Worm (Caenorhabditis elegans) whole organism, L4 larva: ENCODE measurements around the gene clp-10.

Experiments
- F10B5.3 ChIP-seq: sonication (generic microtip); optimal IDR thresholded peaks from 2 replicates; lab custom pipeline; 2016; ENCODE audit warnings: mild to moderate bottlenecking, missing genetic modification characterization, missing compliant biosample characterization
- F49E8.2 ChIP-seq: sonication (generic microtip); optimal IDR thresholded peaks from 2 replicates; lab custom pipeline; 2016; ENCODE audit warnings: missing compliant biosample characterization, mild to moderate bottlenecking, missing genetic modification characterization, borderline replicate concordance
- T20F7.1 ChIP-seq: fragments of 200-800 bp; sonication (Bioruptor generic); optimal IDR thresholded peaks from 2 replicates; lab custom pipeline; 2018; ENCODE audit warnings: mild to moderate bottlenecking, missing genetic modification characterization, missing compliant biosample characterization
- T26A8.4 ChIP-seq: fragments of 200-800 bp; sonication (Bioruptor generic); IDR thresholded peaks from 2 replicates; pipeline ENCODE4 v1.3.6; 2022; ENCODE audit warnings: missing genetic modification characterization, missing compliant biosample characterization
- Y48G9A.11 ChIP-seq: fragments of 200-800 bp; sonication (Bioruptor generic); IDR thresholded peaks from 2 replicates; pipeline ENCODE4 v1.3.6; 2022; ENCODE audit warnings: missing genetic modification reagents, missing genetic modification characterization, missing compliant biosample characterization
- aha-1 ChIP-seq: fragments of 150-350 bp; peaks from one replicate; lab custom pipeline; 2014; ENCODE audit warnings: missing biosample characterization, missing genetic modification characterization
- ama-1 ChIP-seq: fragments of 150-350 bp; optimal IDR thresholded peaks from 2 replicates; lab custom pipeline; 2014; ENCODE audit warnings: inconsistent platforms, mixed read lengths
- arid-1 ChIP-seq: fragments of 200-800 bp; sonication (Bioruptor generic); conservative IDR thresholded peaks from 2 replicates; pipeline ENCODE4 v1.3.6; 2022; ENCODE audit warnings: missing genetic modification reagents, missing genetic modification characterization, missing compliant biosample characterization
- ceh-20 ChIP-seq: fragments of 200-800 bp; sonication (Bioruptor generic); IDR thresholded peaks from 2 replicates; pipeline ENCODE4 v1.3.6; 2022; ENCODE audit warnings: missing genetic modification reagents, missing genetic modification characterization, missing compliant biosample characterization
- daf-16 ChIP-seq, 3 experiments: sonication (generic microtip); optimal IDR thresholded peaks; 2 replicates each; lab custom pipeline; 2016 to 2017; ENCODE audit warnings: missing genetic modification characterization in 3 of 3, missing genetic modification reagents in 3 of 3, mild to moderate bottlenecking in 2 of 3, missing compliant biosample characterization in 2 of 3, missing biosample characterization in 1 of 3, moderate library complexity in 1 of 3
- dmd-8 ChIP-seq: fragments of 200-800 bp; sonication (Bioruptor generic); IDR thresholded peaks from 2 replicates; pipeline ENCODE4 v1.3.6; 2022; ENCODE audit warnings: missing genetic modification characterization, missing compliant biosample characterization
- duxl-1 ChIP-seq: sonication (generic microtip); optimal IDR thresholded peaks from 2 replicates; lab custom pipeline; 2016; ENCODE audit warnings: mild to moderate bottlenecking, missing genetic modification characterization, moderate library complexity, missing compliant biosample characterization; ENCODE audit not compliant: poor library complexity
- hlh-30 ChIP-seq: sonication (generic microtip); optimal IDR thresholded peaks from 2 replicates; lab custom pipeline; 2017; ENCODE audit warnings: antibody characterized with exemption, mild to moderate bottlenecking, missing genetic modification characterization, missing compliant biosample characterization; ENCODE audit not compliant: insufficient read depth
- hmg-1.1 ChIP-seq: fragments of 200-800 bp; sonication (Bioruptor generic); IDR thresholded peaks from 2 replicates; pipeline ENCODE4 v1.3.6; 2022; ENCODE audit warnings: missing genetic modification reagents, missing genetic modification characterization, missing compliant biosample characterization
- lin-1 ChIP-seq: fragments of 200-800 bp; sonication (Bioruptor generic); IDR thresholded peaks from 2 replicates; pipeline ENCODE4 v1.3.6; 2022; ENCODE audit warnings: missing genetic modification reagents, missing genetic modification characterization, missing compliant biosample characterization
- lin-38 ChIP-seq: fragments of 200-800 bp; sonication (Bioruptor generic); IDR thresholded peaks from 2 replicates; pipeline ENCODE4 v1.3.6; 2022; ENCODE audit warnings: missing genetic modification reagents, missing genetic modification characterization, missing compliant biosample characterization
- lsy-2 ChIP-seq, 2 experiments: fragments of 150-350 bp in 1 of 2; sonication (generic microtip) in 1 of 2; optimal IDR thresholded peaks; 2 replicates each; lab custom pipeline; 2014 to 2017; ENCODE audit warnings: missing biosample characterization in 2 of 2, missing genetic modification characterization in 2 of 2
- madf-5 ChIP-seq, 2 experiments: fragments of 200-800 bp; sonication (Bioruptor generic); IDR thresholded peaks; 2 replicates each; pipeline ENCODE4 v1.3.6; 2022; ENCODE audit warnings: missing compliant biosample characterization in 2 of 2, missing genetic modification characterization in 2 of 2
- mdl-1 ChIP-seq, 2 experiments: fragments of 150-350 bp in 1 of 2; sonication (generic microtip) in 1 of 2; optimal IDR thresholded peaks; 2 replicates each; lab custom pipeline; 2014 to 2017; ENCODE audit warnings: missing biosample characterization in 2 of 2, missing genetic modification characterization in 2 of 2
- mdt-29 ChIP-seq: fragments of 200-800 bp; sonication (Bioruptor generic); IDR thresholded peaks from 2 replicates; pipeline ENCODE4 v1.3.6; 2022; ENCODE audit warnings: missing genetic modification reagents, missing genetic modification characterization, missing compliant biosample characterization
- nhr-10 ChIP-seq: fragments of 150-350 bp; optimal IDR thresholded peaks from 2 replicates; lab custom pipeline; 2014; ENCODE audit warnings: missing biosample characterization, missing genetic modification characterization
- nhr-11 ChIP-seq: fragments of 150-350 bp; optimal IDR thresholded peaks from 2 replicates; lab custom pipeline; 2014; ENCODE audit warnings: missing biosample characterization, missing genetic modification characterization
- nhr-25 ChIP-seq: sonication (generic microtip); optimal IDR thresholded peaks from 2 replicates; lab custom pipeline; 2017; ENCODE audit warnings: missing genetic modification characterization, mild to moderate bottlenecking, missing compliant biosample characterization, antibody characterized with exemption, moderate library complexity, borderline replicate concordance; ENCODE audit not compliant: insufficient read depth
- nhr-28 ChIP-seq: fragments of 150-350 bp; optimal IDR thresholded peaks from 2 replicates; lab custom pipeline; 2014; ENCODE audit warnings: missing biosample characterization, missing genetic modification characterization
- php-3 ChIP-seq: fragments of 200-800 bp; sonication (Bioruptor generic); IDR thresholded peaks from 2 replicates; pipeline ENCODE4 v1.3.6; 2022; ENCODE audit warnings: missing genetic modification reagents, missing genetic modification characterization, missing compliant biosample characterization
- rbr-2 ChIP-seq: sonication (generic microtip); optimal IDR thresholded peaks from 2 replicates; lab custom pipeline; 2016; ENCODE audit warnings: missing genotype, missing genetic modification characterization, missing compliant biosample characterization
- saeg-2 ChIP-seq: fragments of 200-800 bp; sonication (Bioruptor generic); IDR thresholded peaks from 2 replicates; pipeline ENCODE4 v1.3.6; 2022; ENCODE audit warnings: missing genetic modification reagents, missing genetic modification characterization, missing compliant biosample characterization
- sdz-12 ChIP-seq: fragments of 200-800 bp; sonication (Bioruptor generic); optimal IDR thresholded peaks from 2 replicates; lab custom pipeline; 2018; ENCODE audit warnings: mild to moderate bottlenecking, missing genetic modification characterization, missing compliant biosample characterization
- set-16 ChIP-seq: fragments of 200-800 bp; sonication (Bioruptor generic); IDR thresholded peaks from 2 replicates; pipeline ENCODE4 v1.3.6; 2022; ENCODE audit warnings: missing genetic modification reagents, missing genetic modification characterization, missing compliant biosample characterization
- skn-1 ChIP-seq: fragments of 150-350 bp; optimal IDR thresholded peaks from 2 replicates; lab custom pipeline; 2014; ENCODE audit warnings: missing biosample characterization, missing genetic modification characterization
- snpc-1.2 ChIP-seq: fragments of 200-800 bp; sonication (Bioruptor generic); IDR thresholded peaks from 2 replicates; pipeline ENCODE4 v1.3.6; 2022; ENCODE audit warnings: missing genetic modification reagents, missing genetic modification characterization, missing compliant biosample characterization
- spr-3 ChIP-seq: fragments of 200-800 bp; sonication (Bioruptor generic); optimal IDR thresholded peaks from 2 replicates; lab custom pipeline; 2018; ENCODE audit warnings: mild to moderate bottlenecking, missing genetic modification characterization, missing compliant biosample characterization
- tra-1 ChIP-seq: fragments of 200-800 bp; sonication (Bioruptor generic); IDR thresholded peaks from 2 replicates; pipeline ENCODE4 v1.3.6; 2022; ENCODE audit warnings: missing genetic modification reagents, missing genetic modification characterization, missing compliant biosample characterization
- unc-62 ChIP-seq, 3 experiments: fragments of 150-350 bp in 1 of 3; sonication (generic microtip); optimal IDR thresholded peaks in 2 of 3; peaks in 1 of 3; 1 replicate in 1 of 3; 2 replicates in 2 of 3; lab custom pipeline; 2014 to 2017; ENCODE audit warnings: missing biosample characterization in 3 of 3, missing genetic modification characterization in 3 of 3, missing genetic modification reagents in 3 of 3, missing genotype in 1 of 3
- zag-1 ChIP-seq: fragments of 150-350 bp; optimal IDR thresholded peaks from 2 replicates; lab custom pipeline; 2014; ENCODE audit warnings: missing biosample characterization, missing genetic modification characterization
- zfp-3 ChIP-seq: fragments of 200-800 bp; sonication (Bioruptor generic); conservative IDR thresholded peaks from 2 replicates; pipeline ENCODE4 v1.3.6; 2022; ENCODE audit warnings: missing genetic modification reagents, missing genetic modification characterization, missing compliant biosample characterization
- zip-2 ChIP-seq: fragments of 150-350 bp; optimal IDR thresholded peaks from 2 replicates; lab custom pipeline; 2014; ENCODE audit warnings: missing biosample characterization, missing genetic modification characterization
- ztf-11 ChIP-seq: fragments of 150-350 bp; optimal IDR thresholded peaks from 2 replicates; lab custom pipeline; 2014; ENCODE audit warnings: missing biosample characterization, missing genetic modification characterization

Gene clp-10

DNA sequence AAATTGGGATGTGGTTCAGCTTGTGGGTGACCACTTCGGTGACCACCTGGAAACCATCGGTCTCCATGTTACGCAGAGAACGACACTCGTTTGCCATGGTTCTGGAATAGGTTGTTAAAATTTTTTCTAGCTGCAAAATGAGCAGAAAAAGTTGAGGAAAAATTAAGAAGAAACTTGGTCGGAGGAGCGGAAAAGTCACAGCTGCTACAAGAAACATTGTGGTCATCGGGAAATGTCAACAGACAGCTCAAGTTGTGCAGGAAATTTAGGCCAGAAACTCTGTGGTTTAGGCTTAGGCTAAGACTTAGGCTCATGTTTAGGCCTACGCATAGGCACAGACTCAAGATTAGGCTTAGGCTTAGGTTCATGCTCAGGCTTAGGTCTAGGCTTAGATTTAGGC lies 28.1 kb upstream of the clp-10 start, which contains the start of gene pck-1:
Gene pck-1 (minus strand): TSS at position 101 of the 400 bp plus-strand sequence.
- TF ChIP-seq nhr-11 (tag; lab: Kevin White, UChicago) = peak; percentile 7
- peak; percentile 34 for TF ChIP-seq nhr-28 (tag; lab: Kevin White, UChicago)
- no peak for TF ChIP-seq zip-2
- no peak for TF ChIP-seq saeg-2 (GFP tag; lab: Robert Waterston, UW)
- no peak for TF ChIP-seq lin-1
- no peak for TF ChIP-seq aha-1 (tag; lab: Kevin White, UChicago)
- no peak for TF ChIP-seq unc-62 (GFP tag; optimal IDR thresholded peaks at IDR 0.05 in 1 of 2; lab: Kevin White, UChicago)
- no peak for TF ChIP-seq unc-62 (tag; optimal IDR thresholded peaks at IDR 0.05; lab: Kevin White, UChicago)
- TF ChIP-seq ama-1 (lab: Kevin White, UChicago) = peak; percentile 15
- TF ChIP-seq ztf-11 (tag; lab: Kevin White, UChicago) = no peak
- TF ChIP-seq, all 104 proteins: peak for 3

DNA sequence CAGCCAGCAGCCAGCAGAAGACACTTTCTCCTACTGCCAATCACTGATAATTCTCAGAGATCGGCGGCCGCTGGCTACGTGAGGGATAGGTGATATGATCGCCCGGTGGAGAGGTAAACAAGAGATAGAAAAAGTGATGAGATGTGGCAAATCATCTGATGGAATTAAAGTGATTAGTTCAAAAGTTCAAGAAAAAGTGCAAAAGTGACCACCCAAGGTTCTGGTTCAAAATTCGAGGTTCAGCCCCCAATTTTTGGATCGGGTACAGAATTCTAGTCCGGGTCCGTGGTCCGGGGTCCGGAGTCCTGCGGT lies 27.6 kb upstream of the clp-10 start:
- TF ChIP-seq daf-16 (GFP tag; optimal IDR thresholded peaks at IDR 0.05; lab: Kevin White, UChicago) = peak in 1 of 2 experiments; percentile 28
- no peak for TF ChIP-seq daf-16 (tag; optimal IDR thresholded peaks at IDR 0.05; lab: Kevin White, UChicago)
- peak; percentile 1 for TF ChIP-seq hlh-30 (tag; lab: Kevin White, UChicago)
- no peak for TF ChIP-seq rbr-2 (tag; lab: Kevin White, UChicago)
- TF ChIP-seq spr-3 = no peak
- TF ChIP-seq unc-62 (GFP tag; optimal IDR thresholded peaks at IDR 0.05 in 1 of 2; lab: Kevin White, UChicago) = peak in 1 of 2 experiments; percentile 49
- no peak for TF ChIP-seq unc-62 (tag; optimal IDR thresholded peaks at IDR 0.05; lab: Kevin White, UChicago)
- no peak for TF ChIP-seq T20F7.1 (GFP tag; lab: Kevin White, UChicago)
- TF ChIP-seq aha-1 (tag; lab: Kevin White, UChicago) = peak; percentile 46

DNA sequence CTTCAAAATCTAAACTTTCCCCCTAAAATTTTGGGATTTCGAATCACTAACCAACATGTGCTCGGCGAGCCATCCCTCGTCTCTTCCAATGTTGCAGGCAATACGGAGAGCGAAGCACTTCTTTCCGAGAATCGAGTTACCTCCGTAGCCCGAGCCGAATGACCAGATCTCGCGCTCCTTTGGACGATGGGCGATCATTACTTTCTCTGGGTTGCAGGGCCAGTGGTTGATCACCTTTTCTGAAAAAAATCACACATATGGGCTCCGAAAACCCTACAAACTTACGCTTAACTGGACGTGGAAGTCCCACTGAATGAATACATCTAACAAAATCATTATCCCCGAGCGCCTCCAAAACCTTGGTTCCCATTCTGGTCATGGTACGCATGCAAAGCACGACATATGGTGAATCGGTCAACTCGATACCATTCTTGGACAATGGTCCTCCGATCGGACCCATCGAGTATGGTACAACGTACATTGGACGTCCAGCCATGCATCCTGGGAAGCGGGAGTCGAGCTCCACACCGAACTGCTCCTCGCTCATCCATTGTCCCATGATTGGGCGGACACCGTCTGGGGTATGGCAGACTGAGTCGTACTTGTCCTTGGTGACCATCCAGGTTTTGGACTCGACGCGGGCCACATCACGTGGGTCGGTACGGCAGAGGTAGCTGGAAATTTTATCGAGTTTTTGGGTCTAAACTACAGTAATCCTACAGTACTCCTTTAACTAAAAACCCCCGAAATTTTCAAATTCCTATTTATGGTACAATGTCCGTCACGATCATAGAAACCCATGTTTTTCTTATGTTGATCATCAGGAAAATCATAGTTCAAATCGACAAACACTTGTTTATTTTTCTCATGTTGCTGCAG lies 27.0 kb upstream of the clp-10 start:
- TF ChIP-seq mdt-29 (0 out of 2 replicates have a peak, but pooled peaks have one; percentile 25), lsy-2 (tag; optimal IDR thresholded peaks at IDR 0.05; lab: Kevin White, UChicago) (peak in 1 of 2 experiments; percentile 14), madf-5 (GFP tag; IDR thresholded peaks at IDR 0.05; lab: Robert Waterston, UW) (0 out of 4 replicates have a peak, but pooled peaks of 1 of the 2 experiments have one; percentile 5), nhr-25 (peak; percentile 26), nhr-10 (tag; lab: Kevin White, UChicago) (no peak), ama-1 (lab: Kevin White, UChicago) (peak; percentile 60), rbr-2 (tag; lab: Kevin White, UChicago) (no peak), hmg-1.1 (GFP tag; lab: Robert Waterston, UW) (peak; percentile 31; the same call in 1 of the 2 replicates), aha-1 (tag; lab: Kevin White, UChicago) (peak; percentile 98), set-16 (peak; percentile 53; the same call in 1 of the 2 replicates), snpc-1.2 (GFP tag; lab: Robert Waterston, UW) (no peak), ceh-20 (GFP tag; lab: Robert Waterston, UW) (no peak), zag-1 (no peak), F49E8.2 (tag; lab: Kevin White, UChicago) (no peak), dmd-8 (GFP tag; lab: Robert Waterston, UW) (no peak), T20F7.1 (GFP tag; lab: Kevin White, UChicago) (no peak), F10B5.3 (tag; lab: Kevin White, UChicago) (no peak), mdl-1 (tag; optimal IDR thresholded peaks at IDR 0.05; lab: Kevin White, UChicago) (no peak), arid-1 (GFP tag; lab: Robert Waterston, UW) (0 out of 2 replicates have a peak, but pooled peaks have one; percentile 2), nhr-28 (tag; lab: Kevin White, UChicago) (peak; percentile 7)

DNA sequence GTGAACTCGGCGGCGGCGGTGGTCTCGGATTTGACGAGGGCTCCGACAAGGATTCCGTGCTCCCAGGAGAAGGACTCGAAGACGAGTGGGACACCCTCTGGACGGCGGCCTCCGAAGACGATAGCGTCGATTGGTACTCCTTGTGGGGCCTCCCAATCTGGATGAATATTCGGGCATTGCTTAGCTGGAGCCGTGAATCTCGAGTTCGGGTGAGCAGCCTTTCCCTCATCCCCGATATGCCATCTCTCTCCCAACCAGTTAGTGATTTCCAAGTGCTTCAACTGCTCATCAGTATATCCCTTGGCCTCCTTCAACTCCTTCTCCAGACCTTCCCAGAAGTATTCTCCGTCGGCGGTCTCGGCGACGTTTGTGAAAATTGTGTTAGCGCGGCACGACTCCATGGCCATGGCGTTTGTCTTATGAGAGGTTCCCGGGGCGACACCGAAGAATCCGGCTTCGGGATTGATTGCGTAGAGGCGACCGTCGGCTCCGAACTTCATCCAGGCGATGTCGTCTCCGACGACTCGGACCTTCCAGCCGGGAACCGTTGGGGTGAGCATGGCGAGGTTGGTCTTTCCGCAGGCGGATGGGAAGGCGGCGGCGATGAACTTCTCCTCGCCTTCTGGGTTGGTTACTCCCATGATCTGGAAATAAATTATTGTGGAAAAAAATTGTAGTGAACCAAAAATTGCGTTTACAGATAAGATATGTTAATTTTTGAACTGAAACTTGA lies 25.7 kb upstream of the clp-10 start:
- TF ChIP-seq sdz-12 (GFP tag; lab: Kevin White, UChicago) (peak; percentile 21), aha-1 (tag; lab: Kevin White, UChicago) (peak; percentile 94), T26A8.4 (GFP tag; lab: Robert Waterston, UW) (peak; percentile 69), dmd-8 (GFP tag; lab: Robert Waterston, UW) (0 out of 2 replicates have a peak, but pooled peaks have one; percentile 32), mdl-1 (tag; optimal IDR thresholded peaks at IDR 0.05; lab: Kevin White, UChicago) (no peak), zfp-3 (GFP tag; lab: Robert Waterston, UW) (peak; percentile 78), lin-38 (GFP tag; lab: Robert Waterston, UW) (peak; percentile 33; the same call in 1 of the 2 replicates), daf-16 (GFP tag; optimal IDR thresholded peaks at IDR 0.05; lab: Kevin White, UChicago) (no peak), daf-16 (tag; optimal IDR thresholded peaks at IDR 0.05; lab: Kevin White, UChicago) (no peak), zip-2 (no peak), Y48G9A.11 (GFP tag; lab: Robert Waterston, UW) (peak; percentile 55), duxl-1 (tag; lab: Kevin White, UChicago) (peak; percentile 1), tra-1 (0 out of 2 replicates have a peak, but pooled peaks have one; percentile 26), php-3 (GFP tag; lab: Robert Waterston, UW) (no peak), hmg-1.1 (GFP tag; lab: Robert Waterston, UW) (peak; percentile 39; the same call in 1 of the 2 replicates), set-16 (peak; percentile 95), madf-5 (GFP tag; IDR thresholded peaks at IDR 0.05; lab: Robert Waterston, UW) (0 out of 4 replicates have a peak, but pooled peaks of 1 of the 2 experiments have one; percentile 59), skn-1 (tag; lab: Kevin White, UChicago) (no peak)
